Worm (Caenorhabditis elegans) whole organism, L3 larva: ENCODE measurements around the gene C13A2.7.

ENCODE experiments used
- R02D3.7 ChIP-seq: fragments of 150-350 bp; optimal IDR thresholded peaks from 2 replicates; lab custom pipeline; 2014; ENCODE audit warnings: missing biosample characterization, missing genetic modification characterization
- ZK546.5 ChIP-seq: sonication (generic microtip); optimal IDR thresholded peaks from 2 replicates; lab custom pipeline; 2017; ENCODE audit warnings: missing biosample characterization, missing genetic modification characterization
- aly-2 ChIP-seq: fragments of 150-350 bp; optimal IDR thresholded peaks from 2 replicates; lab custom pipeline; 2014; ENCODE audit warnings: missing biosample characterization, missing genetic modification characterization
- ama-1 ChIP-seq: fragments of 150-350 bp; optimal IDR thresholded peaks from 2 replicates; lab custom pipeline; 2018
- ceh-16 ChIP-seq: sonication (generic microtip); optimal IDR thresholded peaks from 2 replicates; lab custom pipeline; 2017; ENCODE audit warnings: missing biosample characterization, missing genetic modification characterization
- ceh-82 ChIP-seq: fragments of 150-350 bp; optimal IDR thresholded peaks from 2 replicates; lab custom pipeline; 2014; ENCODE audit warnings: missing biosample characterization, missing genetic modification characterization
- ceh-9 ChIP-seq: sonication (generic microtip); optimal IDR thresholded peaks from 2 replicates; lab custom pipeline; 2018; ENCODE audit warnings: missing biosample characterization, missing genetic modification characterization
- daf-12 ChIP-seq: fragments of 150-350 bp; optimal IDR thresholded peaks from 2 replicates; lab custom pipeline; 2014; ENCODE audit warnings: missing biosample characterization, missing genetic modification reagents, missing genetic modification characterization
- egl-27 ChIP-seq: sonication (generic microtip); optimal IDR thresholded peaks from 4 replicates; lab custom pipeline; 2017; ENCODE audit warnings: missing biosample characterization, missing genetic modification reagents, missing genetic modification characterization
- elt-1 ChIP-seq: fragments of 150-350 bp; optimal IDR thresholded peaks from 2 replicates; lab custom pipeline; 2014; ENCODE audit warnings: missing biosample characterization, missing genetic modification characterization
- elt-2 ChIP-seq: sonication (generic microtip); optimal IDR thresholded peaks from 2 replicates; lab custom pipeline; 2016; ENCODE audit warnings: missing genetic modification reagents, mild to moderate bottlenecking, missing genetic modification characterization, missing compliant biosample characterization
- elt-3 ChIP-seq, 3 experiments: fragments of 150-350 bp in 1 of 3; sonication (generic microtip) in 2 of 3; optimal IDR thresholded peaks; 2 replicates in 2 of 3; 4 replicates in 1 of 3; lab custom pipeline; 2014 to 2017; ENCODE audit warnings: missing biosample characterization in 3 of 3, missing genetic modification characterization in 3 of 3
- fkh-10 ChIP-seq: sonication (generic microtip); optimal IDR thresholded peaks from 2 replicates; lab custom pipeline; 2017; ENCODE audit warnings: missing biosample characterization, missing genetic modification reagents, missing genetic modification characterization
- fkh-2 ChIP-seq: fragments of 150-350 bp; optimal IDR thresholded peaks from 2 replicates; lab custom pipeline; 2014; ENCODE audit warnings: missing biosample characterization, missing genetic modification reagents, missing genetic modification characterization
- fos-1 ChIP-seq: fragments of 150-350 bp; optimal IDR thresholded peaks from 2 replicates; lab custom pipeline; 2014; ENCODE audit warnings: missing biosample characterization, missing genetic modification characterization
- jun-1 ChIP-seq: fragments of 150-350 bp; optimal IDR thresholded peaks from 2 replicates; lab custom pipeline; 2014; ENCODE audit warnings: missing biosample characterization, missing genetic modification reagents, missing genetic modification characterization
- lin-39 ChIP-seq: fragments of 150-350 bp; optimal IDR thresholded peaks from 2 replicates; lab custom pipeline; 2018; ENCODE audit warnings: missing biosample characterization, missing genetic modification reagents, missing genetic modification characterization
- lsy-12 ChIP-seq: sonication (generic microtip); optimal IDR thresholded peaks from 2 replicates; lab custom pipeline; 2016; ENCODE audit warnings: mild to moderate bottlenecking, missing genetic modification characterization, missing compliant biosample characterization
- mdl-1 ChIP-seq: fragments of 150-350 bp; optimal IDR thresholded peaks from 2 replicates; lab custom pipeline; 2014; ENCODE audit warnings: missing biosample characterization, missing genetic modification characterization
- nhr-11 ChIP-seq: fragments of 150-350 bp; optimal IDR thresholded peaks from 2 replicates; lab custom pipeline; 2014; ENCODE audit warnings: missing biosample characterization, missing genetic modification characterization
- nhr-23 ChIP-seq: fragments of 150-350 bp; optimal IDR thresholded peaks from 2 replicates; lab custom pipeline; 2014; ENCODE audit warnings: missing biosample characterization, missing genetic modification reagents, missing genetic modification characterization
- nhr-237 ChIP-seq: fragments of 150-350 bp; optimal IDR thresholded peaks from 2 replicates; lab custom pipeline; 2014; ENCODE audit warnings: missing biosample characterization, missing genetic modification characterization
- nhr-25 ChIP-seq: sonication (generic microtip); optimal IDR thresholded peaks from 2 replicates; lab custom pipeline; 2017; ENCODE audit warnings: missing biosample characterization, missing genetic modification characterization
- nhr-28 ChIP-seq: fragments of 150-350 bp; optimal IDR thresholded peaks from 2 replicates; lab custom pipeline; 2014; ENCODE audit warnings: missing biosample characterization, missing genetic modification characterization
- nhr-67 ChIP-seq: fragments of 150-350 bp; optimal IDR thresholded peaks from 2 replicates; lab custom pipeline; 2014; ENCODE audit warnings: missing biosample characterization, missing genetic modification characterization
- pha-4 ChIP-seq: fragments of 150-350 bp; optimal IDR thresholded peaks from 2 replicates; lab custom pipeline; 2014; ENCODE audit warnings: missing biosample characterization, missing genetic modification reagents, missing genetic modification characterization
- pqm-1 ChIP-seq: fragments of 150-350 bp; optimal IDR thresholded peaks from 2 replicates; lab custom pipeline; 2017; ENCODE audit warnings: missing biosample characterization, missing genetic modification characterization, inconsistent platforms
- skn-1 ChIP-seq: fragments of 150-350 bp; optimal IDR thresholded peaks from 2 replicates; lab custom pipeline; 2014; ENCODE audit warnings: missing biosample characterization, missing genetic modification characterization
- unc-39 ChIP-seq: sonication (generic microtip); optimal IDR thresholded peaks from 4 replicates; lab custom pipeline; 2017; ENCODE audit warnings: missing biosample characterization, missing genetic modification characterization
- unc-62 ChIP-seq: fragments of 150-350 bp; sonication (generic microtip); optimal IDR thresholded peaks from 4 replicates; lab custom pipeline; 2014; ENCODE audit warnings: missing biosample characterization, missing genetic modification reagents, missing genetic modification characterization
- ztf-11 ChIP-seq: fragments of 150-350 bp; optimal IDR thresholded peaks from 2 replicates; lab custom pipeline; 2014; ENCODE audit warnings: missing biosample characterization, missing genetic modification characterization
- ztf-4 ChIP-seq: fragments of 150-350 bp; optimal IDR thresholded peaks from 2 replicates; lab custom pipeline; 2014; ENCODE audit warnings: missing biosample characterization, missing genetic modification characterization

C13A2.7 gene

ce11 chrV:7264042-7264441 lies 2.1 kb upstream of the C13A2.7 start, which contains the start of gene C13A2.9:
Gene C13A2.9 (minus strand): TSS chrV:7264142.
- TF ChIP-seq ceh-16 (tag; lab: Kevin White, UChicago): no peak
- no peak for TF ChIP-seq R02D3.7 (tag; lab: Kevin White, UChicago)
- TF ChIP-seq nhr-237 (tag; lab: Kevin White, UChicago): no peak
- no peak for TF ChIP-seq jun-1
- no peak for TF ChIP-seq egl-27
- TF ChIP-seq nhr-67 (tag; lab: Kevin White, UChicago): no peak
- no peak for TF ChIP-seq nhr-11 (tag; lab: Kevin White, UChicago)
- TF ChIP-seq ztf-4 (tag; lab: Kevin White, UChicago): no peak
- no peak for TF ChIP-seq ZK546.5 (tag; lab: Kevin White, UChicago)
- TF ChIP-seq pha-4: no peak

- TF ChIP-seq elt-1 (tag; lab: Kevin White, UChicago) (no peak), ama-1 (lab: Kevin White, UChicago) (no peak), pqm-1 (tag; lab: Kevin White, UChicago) (no peak), skn-1 (tag; lab: Kevin White, UChicago) (no peak), fos-1 (tag; lab: Kevin White, UChicago) (no peak), egl-27 (no peak), lsy-12 (no peak), ztf-11 (tag; lab: Kevin White, UChicago) (no peak), fkh-2 (no peak), nhr-28 (tag; lab: Kevin White, UChicago) (no peak)
These were observed 3.3 kb downstream of the C13A2.7 start, which contains the start of gene C13A2.6 for ce11 chrV:7269399-7269798. Gene C13A2.6 (plus strand): TSS chrV:7269699.

ce11 chrV:7274992-7275391 lies 8.9 kb downstream of the C13A2.7 start, which contains the start of gene C13A2.10:
Gene C13A2.10 (minus strand): TSS chrV:7275092.
- TF ChIP-seq nhr-11 (tag; lab: Kevin White, UChicago) (no peak), ztf-11 (tag; lab: Kevin White, UChicago) (no peak), fkh-10 (GFP tag; lab: Kevin White, UChicago) (no peak)

- TF ChIP-seq mdl-1 (tag; lab: Kevin White, UChicago): no peak
- no peak for TF ChIP-seq elt-2 (tag; lab: Kevin White, UChicago)
- TF ChIP-seq nhr-23 (tag; lab: Kevin White, UChicago): no peak
- no peak for TF ChIP-seq ceh-16 (tag; lab: Kevin White, UChicago)
- no peak for TF ChIP-seq daf-12 (tag; lab: Kevin White, UChicago)
- TF ChIP-seq R02D3.7 (tag; lab: Kevin White, UChicago): no peak
- TF ChIP-seq elt-3 (tag; optimal IDR thresholded peaks at IDR 0.05; lab: Kevin White, UChicago): no peak
- TF ChIP-seq unc-62 (GFP tag; lab: Kevin White, UChicago): no peak
- no peak for TF ChIP-seq unc-39 (tag; lab: Kevin White, UChicago)
- no peak for TF ChIP-seq ceh-82 (tag; lab: Kevin White, UChicago)
These were observed 9.4 kb downstream of the C13A2.7 start, which contains the start of gene C13A2.5 for ce11 chrV:7275491-7275890. Gene C13A2.5 (plus strand): TSS chrV:7275791.

ce11 chrV:7279090-7279489 lies 13.0 kb downstream of the C13A2.7 start, which contains the start of gene C13A2.4:
Gene C13A2.4 (plus strand): TSS chrV:7279390.
- TF ChIP-seq aly-2: no peak

ce11 chrV:7282037-7282436 lies 15.9 kb downstream of the C13A2.7 start, which contains the start of gene C13A2.3:
Gene C13A2.3 (plus strand): TSS chrV:7282337.
- TF ChIP-seq nhr-28 (tag; lab: Kevin White, UChicago): no peak
- TF ChIP-seq nhr-25 (tag; lab: Kevin White, UChicago): no peak
- no peak for TF ChIP-seq pqm-1 (tag; lab: Kevin White, UChicago)
- no peak for TF ChIP-seq lin-39 (tag; lab: Kevin White, UChicago)
- no peak for TF ChIP-seq ceh-9 (tag; lab: Kevin White, UChicago)
- TF ChIP-seq fos-1 (tag; lab: Kevin White, UChicago): no peak
